Worm (Caenorhabditis elegans) whole organism, young adult: ENCODE results near the gene M7.12.

ENCODE experiments used
- F10E7.11 ChIP-seq: sonication (generic microtip); optimal IDR thresholded peaks from 2 replicates; lab custom pipeline; 2017; ENCODE audit warnings: mild to moderate bottlenecking, missing genetic modification characterization, moderate library complexity, missing compliant biosample characterization
- F23B12.7 ChIP-seq: sonication (generic microtip); optimal IDR thresholded peaks from 2 replicates; lab custom pipeline; 2017; ENCODE audit warnings: missing genetic modification characterization, mild to moderate bottlenecking, missing compliant biosample characterization, antibody characterized with exemption, moderate library complexity; ENCODE audit not compliant: insufficient read depth
- F49E8.2 ChIP-seq: sonication (generic microtip); optimal IDR thresholded peaks from 3 replicates; lab custom pipeline; 2017; ENCODE audit warnings: missing genetic modification characterization, mild to moderate bottlenecking, missing compliant biosample characterization, antibody characterized with exemption, moderate library complexity; ENCODE audit not compliant: insufficient read depth
- F57A8.1 ChIP-seq: fragments of 200-800 bp; sonication (Bioruptor generic); optimal IDR thresholded peaks from 2 replicates; lab custom pipeline; 2018; ENCODE audit warnings: mild to moderate bottlenecking, missing genetic modification characterization, moderate library complexity, missing compliant biosample characterization
- egl-18 ChIP-seq: fragments of 200-800 bp; sonication (Bioruptor generic); IDR thresholded peaks from 2 replicates; pipeline ENCODE4 v1.3.6; 2022; ENCODE audit warnings: missing genetic modification reagents, missing genetic modification characterization, missing compliant biosample characterization
- mes-4 ChIP-seq: sonication (generic microtip); optimal IDR thresholded peaks from 2 replicates; lab custom pipeline; 2016; ENCODE audit warnings: missing genotype, missing genetic modification characterization, missing compliant biosample characterization
- nhr-120 ChIP-seq: fragments of 200-800 bp; sonication (Bioruptor generic); IDR thresholded peaks from 2 replicates; pipeline ENCODE4 v1.3.6; 2022; ENCODE audit warnings: missing genetic modification characterization, missing compliant biosample characterization

DNA sequence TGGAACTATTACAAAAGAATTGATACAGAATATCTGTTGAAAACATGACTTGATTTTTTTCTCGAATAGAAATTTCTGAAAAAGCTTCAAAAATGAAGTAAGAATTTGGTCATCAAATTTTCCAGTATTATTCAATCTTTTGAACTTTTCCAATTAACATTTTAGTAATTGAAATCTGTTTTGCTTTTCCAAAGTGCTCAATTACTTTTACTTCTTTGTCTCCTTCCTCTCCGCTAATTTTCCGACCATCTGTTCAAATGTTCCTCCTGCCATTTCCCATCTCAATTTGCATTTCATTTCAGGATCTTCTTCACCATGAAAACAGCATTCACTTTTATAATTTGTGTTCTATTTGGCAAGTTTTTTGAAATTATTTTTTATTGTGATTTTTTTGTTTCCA, 48.9 kb downstream of the M7.12 start, which contains the start of gene F36H1.11:
- no peak for TF ChIP-seq F57A8.1
- no peak for TF ChIP-seq egl-18 (GFP tag; lab: Robert Waterston, UW)
- TF ChIP-seq nhr-120, result no peak
- no peak for TF ChIP-seq mes-4
- TF ChIP-seq F23B12.7 (tag; lab: Kevin White, UChicago), result no peak
- no peak for TF ChIP-seq F49E8.2 (tag; lab: Kevin White, UChicago)
- TF ChIP-seq F10E7.11 (tag; lab: Kevin White, UChicago), result no peak
